Worm (Caenorhabditis elegans) whole organism, early embryonic: ENCODE data around the gene F13H10.9.
A peak's percentile ranks its signal among the peaks of the same experiment; 100 is the strongest.

Source experiments
- B0310.2 ChIP-seq: sonication (generic microtip); optimal IDR thresholded peaks from 2 replicates; lab custom pipeline; 2016; ENCODE audit warnings: mild to moderate bottlenecking, missing genetic modification characterization, missing compliant biosample characterization
- F13C5.2 ChIP-seq: sonication (generic microtip); optimal IDR thresholded peaks from 2 replicates; lab custom pipeline; 2017; ENCODE audit warnings: mild to moderate bottlenecking, missing genetic modification characterization, inconsistent platforms, missing compliant biosample characterization
- aly-1 ChIP-seq: sonication (generic microtip); optimal IDR thresholded peaks from 2 replicates; lab custom pipeline; 2016; ENCODE audit warnings: missing genetic modification characterization, missing compliant biosample characterization
- ama-1 ChIP-seq: fragments of 150-350 bp; optimal IDR thresholded peaks from 2 replicates; lab custom pipeline; 2014
- ceh-13 ChIP-seq: fragments of 200-800 bp; sonication (Bioruptor generic); optimal IDR thresholded peaks from 2 replicates; lab custom pipeline; 2018; ENCODE audit warnings: mild to moderate bottlenecking, missing genetic modification characterization, missing compliant biosample characterization
- ceh-36 ChIP-seq: sonication (generic microtip); optimal IDR thresholded peaks from 2 replicates; lab custom pipeline; 2016; ENCODE audit warnings: missing genetic modification characterization, inconsistent platforms, missing compliant biosample characterization
- ets-7 ChIP-seq: sonication (generic microtip); optimal IDR thresholded peaks from 2 replicates; lab custom pipeline; 2016; ENCODE audit warnings: missing genotype, missing genetic modification characterization, missing compliant biosample characterization
- flt-1 ChIP-seq: fragments of 200-800 bp; sonication (Bioruptor generic); IDR thresholded peaks from 2 replicates; pipeline ENCODE4 v1.3.6; 2022; ENCODE audit warnings: missing genetic modification characterization, missing compliant biosample characterization
- hmbx-1 ChIP-seq: sonication (generic microtip); optimal IDR thresholded peaks from 2 replicates; lab custom pipeline; 2016; ENCODE audit warnings: mild to moderate bottlenecking, missing genetic modification characterization, missing compliant biosample characterization
- hmg-4 ChIP-seq: fragments of 200-800 bp; sonication (Bioruptor generic); optimal IDR thresholded peaks from 2 replicates; lab custom pipeline; 2018; ENCODE audit warnings: mild to moderate bottlenecking, missing genetic modification characterization, missing compliant biosample characterization
- hnd-1 ChIP-seq: sonication (generic microtip); optimal IDR thresholded peaks from 2 replicates; lab custom pipeline; 2016; ENCODE audit warnings: missing genetic modification characterization, missing compliant biosample characterization
- pes-1 ChIP-seq: fragments of 200-800 bp; sonication (Bioruptor generic); IDR thresholded peaks from 2 replicates; pipeline ENCODE4 v1.3.6; 2022; ENCODE audit warnings: missing genetic modification reagents, missing genetic modification characterization, missing compliant biosample characterization
- scrt-1 ChIP-seq: fragments of 200-800 bp; sonication (Bioruptor generic); IDR thresholded peaks from 2 replicates; pipeline ENCODE4 v1.3.6; 2022; ENCODE audit warnings: missing genetic modification characterization, missing compliant biosample characterization
- sea-1 ChIP-seq: fragments of 200-800 bp; sonication (Bioruptor generic); conservative IDR thresholded peaks from 2 replicates; pipeline ENCODE4 v1.3.6; 2022; ENCODE audit warnings: missing genetic modification characterization, missing compliant biosample characterization
- tbx-11 ChIP-seq: fragments of 200-800 bp; sonication (Bioruptor generic); IDR thresholded peaks from 2 replicates; pipeline ENCODE4 v1.3.6; 2022; ENCODE audit warnings: missing genetic modification characterization, missing compliant biosample characterization
- tbx-37 ChIP-seq: fragments of 200-800 bp; sonication (Bioruptor generic); conservative IDR thresholded peaks from 2 replicates; pipeline ENCODE4 v1.3.6; 2022; ENCODE audit warnings: missing genetic modification reagents, missing genetic modification characterization, missing compliant biosample characterization
- tra-4 ChIP-seq: sonication (generic microtip); optimal IDR thresholded peaks from 2 replicates; lab custom pipeline; 2017; ENCODE audit warnings: missing genetic modification characterization, missing compliant biosample characterization

F13H10.9 gene

ce11 chrIV:11030893-11031292, 29.2 kb downstream of the F13H10.9 start, which contains the start of gene hrg-4:
TSS of gene hrg-4 (minus strand) at chrIV:11030993.
- TF ChIP-seq scrt-1 (GFP tag; lab: Robert Waterston, UW) (no peak), pes-1 (GFP tag; lab: Robert Waterston, UW) (no peak), sea-1 (GFP tag; lab: Robert Waterston, UW) (no peak), tbx-37 (no peak), aly-1 (tag; lab: Kevin White, UChicago) (no peak), hnd-1 (tag; lab: Kevin White, UChicago) (no peak), B0310.2 (tag; lab: Kevin White, UChicago) (no peak), ets-7 (tag; lab: Kevin White, UChicago) (no peak), ceh-36 (tag; lab: Kevin White, UChicago) (no peak), hmg-4 (no peak), flt-1 (GFP tag; lab: Robert Waterston, UW) (no peak), ceh-13 (GFP tag; lab: Kevin White, UChicago) (no peak), tbx-11 (GFP tag; lab: Robert Waterston, UW) (no peak), tra-4 (tag; lab: Kevin White, UChicago) (no peak), F13C5.2 (tag; lab: Kevin White, UChicago) (no peak)

ce11 chrIV:11031640-11032039, 29.9 kb downstream of the F13H10.9 start:
- TF ChIP-seq aly-1 (tag; lab: Kevin White, UChicago) (no peak), tbx-11 (GFP tag; lab: Robert Waterston, UW) (no peak), hmg-4 (no peak), ceh-36 (tag; lab: Kevin White, UChicago) (no peak)

- TF ChIP-seq tbx-37 (no peak), ama-1 (lab: Kevin White, UChicago) (no peak), tra-4 (tag; lab: Kevin White, UChicago) (no peak), ets-7 (tag; lab: Kevin White, UChicago) (no peak), flt-1 (GFP tag; lab: Robert Waterston, UW) (no peak), hnd-1 (tag; lab: Kevin White, UChicago) (no peak), F13C5.2 (tag; lab: Kevin White, UChicago) (no peak), sea-1 (GFP tag; lab: Robert Waterston, UW) (no peak), hmg-4 (no peak)
Observed at ce11 chrIV:11032288-11032687, 30.6 kb downstream of the F13H10.9 start, which contains the start of gene hrg-6. TSS of gene hrg-6 (plus strand) at chrIV:11032588.

- TF ChIP-seq hmg-4 (no peak), F13C5.2 (tag; lab: Kevin White, UChicago) (peak; percentile 8)
Observed at ce11 chrIV:11036222-11036621, 34.5 kb downstream of the F13H10.9 start, which contains the start of gene fkb-1. TSS of gene fkb-1 (plus strand) at chrIV:11036582.

- TF ChIP-seq tra-4 (tag; lab: Kevin White, UChicago) (no peak), flt-1 (GFP tag; lab: Robert Waterston, UW) (no peak), aly-1 (tag; lab: Kevin White, UChicago) (no peak), hmg-4 (no peak), hnd-1 (tag; lab: Kevin White, UChicago) (no peak), ama-1 (lab: Kevin White, UChicago) (no peak), ceh-13 (GFP tag; lab: Kevin White, UChicago) (no peak), sea-1 (GFP tag; lab: Robert Waterston, UW) (no peak), scrt-1 (GFP tag; lab: Robert Waterston, UW) (no peak)
Observed at ce11 chrIV:11037118-11037719, 35.5 kb downstream of the F13H10.9 start.

ce11 chrIV:11038218-11038617, 36.5 kb downstream of the F13H10.9 start:
- TF ChIP-seq pes-1 (GFP tag; lab: Robert Waterston, UW) (no peak), ama-1 (lab: Kevin White, UChicago) (no peak), tra-4 (tag; lab: Kevin White, UChicago) (no peak), tbx-11 (GFP tag; lab: Robert Waterston, UW) (no peak), tbx-37 (no peak)

ce11 chrIV:11038618-11038664, 36.7 kb downstream of the F13H10.9 start, which contains the start of gene kdin-1:
TSS of gene kdin-1 (plus strand) at chrIV:11038655.
- TF ChIP-seq hmg-4 (no peak), sea-1 (GFP tag; lab: Robert Waterston, UW) (no peak), aly-1 (tag; lab: Kevin White, UChicago) (no peak), ceh-36 (tag; lab: Kevin White, UChicago) (no peak), ama-1 (lab: Kevin White, UChicago) (no peak), hnd-1 (tag; lab: Kevin White, UChicago) (no peak), tbx-11 (GFP tag; lab: Robert Waterston, UW) (no peak), pes-1 (GFP tag; lab: Robert Waterston, UW) (no peak), B0310.2 (tag; lab: Kevin White, UChicago) (no peak), hmbx-1 (no peak), ets-7 (tag; lab: Kevin White, UChicago) (no peak), ceh-13 (GFP tag; lab: Kevin White, UChicago) (no peak), tbx-37 (no peak), flt-1 (GFP tag; lab: Robert Waterston, UW) (no peak), tra-4 (tag; lab: Kevin White, UChicago) (no peak), scrt-1 (GFP tag; lab: Robert Waterston, UW) (no peak), F13C5.2 (tag; lab: Kevin White, UChicago) (no peak)

ce11 chrIV:11038665-11039064, 37.0 kb downstream of the F13H10.9 start:
- no peak for TF ChIP-seq ceh-36 (tag; lab: Kevin White, UChicago)
- TF ChIP-seq hmg-4 = no peak
- TF ChIP-seq tbx-11 (GFP tag; lab: Robert Waterston, UW) = no peak
- no peak for TF ChIP-seq scrt-1 (GFP tag; lab: Robert Waterston, UW)
